Fruit fly (Drosophila melanogaster): ENCODE measurements around the gene neo.

neo gene

dm6 chr3R:29868676-29869349, 49.9 kb downstream of the neo start, which contains the start of gene Zip99C (continued):
- peak; percentile 98 to 99 for TF ChIP-seq crp (GFP tag; optimal IDR thresholded peaks at IDR 0.05)
- TF ChIP-seq CG14965 (GFP tag; optimal IDR thresholded peaks at IDR 0.05; ENCODE audit: borderline replicate concordance): no peak
- TF ChIP-seq NC2α (GFP tag; optimal IDR thresholded peaks at IDR 0.05): no peak
- TF ChIP-seq Doc2 (GFP tag; IDR thresholded peaks at IDR 0.05): no peak
- no peak; the same call in 1 of the 2 replicates for TF ChIP-seq GATAe (GFP tag; conservative IDR thresholded peaks at IDR 0.05)
- no peak for TF ChIP-seq CG17568 (GFP tag; optimal IDR thresholded peaks at IDR 0.05)
- TF ChIP-seq CG1832 (GFP tag; optimal IDR thresholded peaks at IDR 0.05): no peak
- peak; percentile 12 for TF ChIP-seq pho (GFP tag; optimal IDR thresholded peaks at IDR 0.05)
- TF ChIP-seq pan (optimal IDR thresholded peaks at IDR 0.05): no peak
- no peak for TF ChIP-seq pan (GFP tag; optimal IDR thresholded peaks at IDR 0.05 in 1 of 2, IDR thresholded peaks at IDR 0.05 in 1 of 2)
- TF ChIP-seq CG15073 (GFP tag; optimal IDR thresholded peaks at IDR 0.05): no peak
- TF ChIP-seq ems (GFP tag; optimal IDR thresholded peaks at IDR 0.05): no peak
- no peak for TF ChIP-seq CG12299 (tag; optimal IDR thresholded peaks at IDR 0.05)
- TF ChIP-seq Jarid2 (GFP tag; optimal IDR thresholded peaks at IDR 0.05): no peak
- no peak for TF ChIP-seq lov (optimal IDR thresholded peaks at IDR 0.05)
- TF ChIP-seq lov (GFP tag; IDR thresholded peaks at IDR 0.05): no peak
- no peak for TF ChIP-seq CG11723 (GFP tag; optimal IDR thresholded peaks at IDR 0.05)
- TF ChIP-seq Aef1 (GFP tag; IDR thresholded peaks at IDR 0.05): peak; percentile 57
- TF ChIP-seq MTF-1 (GFP tag; optimal IDR thresholded peaks at IDR 0.05; ENCODE audit: borderline replicate concordance): peak; percentile 100
- no peak for TF ChIP-seq cad (GFP tag; optimal IDR thresholded peaks at IDR 0.05)
- peak; percentile 36 for TF ChIP-seq CG4424 (GFP tag; optimal IDR thresholded peaks at IDR 0.05)
- no peak for TF ChIP-seq Dek (tag; optimal IDR thresholded peaks at IDR 0.05)
- peak; percentile 84 for TF ChIP-seq HLH4C (GFP tag; IDR thresholded peaks at IDR 0.05; ENCODE audit: partially characterized antibody)
- peak; percentile 36 for TF ChIP-seq Ets65A (GFP tag)
- TF ChIP-seq Hsf (GFP tag; optimal IDR thresholded peaks at IDR 0.05): peak; percentile 16
- TF ChIP-seq CG9437 (GFP tag; optimal IDR thresholded peaks at IDR 0.05): no peak
- peak; percentile 46 for TF ChIP-seq Hmr (GFP tag; optimal IDR thresholded peaks at IDR 0.05)
- peak; percentile 41 for TF ChIP-seq zfh2 (GFP tag; optimal IDR thresholded peaks at IDR 0.05)
- no peak for TF ChIP-seq CG2875 (GFP tag; optimal IDR thresholded peaks at IDR 0.05)
- TF ChIP-seq cato (GFP tag; optimal IDR thresholded peaks at IDR 0.05; ENCODE audit: borderline replicate concordance): no peak
- peak; percentile 26 for TF ChIP-seq Chrac-16 (GFP tag; optimal IDR thresholded peaks at IDR 0.05)
- TF ChIP-seq slou (GFP tag; optimal IDR thresholded peaks at IDR 0.05): peak; percentile 17
- peak; percentile 95 for TF ChIP-seq E2f2 (GFP tag; IDR thresholded peaks at IDR 0.05)
- no peak for TF ChIP-seq scrt (GFP tag; optimal IDR thresholded peaks at IDR 0.05)
- peak; percentile 87 for TF ChIP-seq bbx (GFP tag; IDR thresholded peaks at IDR 0.05; ENCODE audit: partially characterized antibody)
- peak; percentile 63 for TF ChIP-seq Sin3A (optimal IDR thresholded peaks at IDR 0.05)
- no peak for TF ChIP-seq D19A (tag; optimal IDR thresholded peaks at IDR 0.05)
- no peak for TF ChIP-seq CG7745 (tag; optimal IDR thresholded peaks at IDR 0.05)
- TF ChIP-seq Hr39 (optimal IDR thresholded peaks at IDR 0.05): no peak
- no peak for TF ChIP-seq CG6683 (GFP tag; optimal IDR thresholded peaks at IDR 0.05)
- TF ChIP-seq CG4617 (GFP tag; optimal IDR thresholded peaks at IDR 0.05; ENCODE audit: borderline replicate concordance): no peak
- TF ChIP-seq CG11695 (GFP tag; IDR thresholded peaks at IDR 0.05): no peak
- peak; percentile 59; the same call in 2 of the 3 replicates for TF ChIP-seq CG7963 (GFP tag; IDR thresholded peaks at IDR 0.05; ENCODE audit: partially characterized antibody)
- TF ChIP-seq CG3407 (GFP tag; optimal IDR thresholded peaks at IDR 0.05): no peak
- TF ChIP-seq bcd (GFP tag; optimal IDR thresholded peaks at IDR 0.05): peak; percentile 9
- no peak for TF ChIP-seq peb (GFP tag; IDR thresholded peaks at IDR 0.05)
- peak; percentile 8 for TF ChIP-seq Ssrp (tag; optimal IDR thresholded peaks at IDR 0.05)
- TF ChIP-seq CG13123 (GFP tag; optimal IDR thresholded peaks at IDR 0.05): peak; percentile 21
- TF ChIP-seq CG34376 (GFP tag; optimal IDR thresholded peaks at IDR 0.05): no peak
- peak; percentile 44 for TF ChIP-seq zen (tag; optimal IDR thresholded peaks at IDR 0.05)

Measured in whole organism, embryonic.